Worm (Caenorhabditis elegans) whole organism, late embryonic: ENCODE measurements around the gene yars-2.
A peak's percentile ranks its signal among the peaks of the same experiment; 100 is the strongest.

Experiments used
- F13H6.1 ChIP-seq: sonication (generic microtip); optimal IDR thresholded peaks from 2 replicates; lab custom pipeline; 2016; ENCODE audit warnings: missing genetic modification characterization, missing compliant biosample characterization
- ceh-18 ChIP-seq: sonication (generic microtip); optimal IDR thresholded peaks from 2 replicates; lab custom pipeline; 2016; ENCODE audit warnings: missing genetic modification characterization, missing compliant biosample characterization
- ceh-22 ChIP-seq: sonication (generic microtip); optimal IDR thresholded peaks from 2 replicates; lab custom pipeline; 2017; ENCODE audit warnings: missing biosample characterization, missing genetic modification characterization
- ceh-24 ChIP-seq: sonication (generic microtip); optimal IDR thresholded peaks from 2 replicates; lab custom pipeline; 2016; ENCODE audit warnings: mild to moderate bottlenecking, missing genetic modification characterization, missing compliant biosample characterization
- ceh-30 ChIP-seq: fragments of 150-350 bp; optimal IDR thresholded peaks from 2 replicates; lab custom pipeline; 2014; ENCODE audit warnings: missing biosample characterization, missing genetic modification characterization
- ceh-9 ChIP-seq: sonication (generic microtip); optimal IDR thresholded peaks from 2 replicates; lab custom pipeline; 2016; ENCODE audit warnings: mild to moderate bottlenecking, missing genetic modification characterization, inconsistent platforms, missing compliant biosample characterization
- che-1 ChIP-seq: sonication (generic microtip); optimal IDR thresholded peaks from 2 replicates; lab custom pipeline; 2016; ENCODE audit warnings: mild to moderate bottlenecking, missing genetic modification characterization, missing compliant biosample characterization
- lin-11 ChIP-seq: fragments of 200-800 bp; sonication (Bioruptor generic); optimal IDR thresholded peaks from 2 replicates; lab custom pipeline; 2018; ENCODE audit warnings: mild to moderate bottlenecking, missing genetic modification characterization, missing compliant biosample characterization
- nfya-1 ChIP-seq: sonication (generic microtip); optimal IDR thresholded peaks from 2 replicates; lab custom pipeline; 2017; ENCODE audit warnings: missing genetic modification characterization, mild to moderate bottlenecking, missing compliant biosample characterization, antibody characterized with exemption, moderate library complexity
- nhr-11 ChIP-seq: fragments of 150-350 bp; optimal IDR thresholded peaks from 2 replicates; lab custom pipeline; 2014; ENCODE audit warnings: missing biosample characterization, missing genetic modification characterization
- pha-4 ChIP-seq: fragments of 150-350 bp; optimal IDR thresholded peaks from 2 replicates; lab custom pipeline; 2018; ENCODE audit warnings: missing biosample characterization, missing genetic modification reagents, missing genetic modification characterization
- ref-2 ChIP-seq: sonication (generic microtip); optimal IDR thresholded peaks from 2 replicates; lab custom pipeline; 2016; ENCODE audit warnings: missing genetic modification characterization, missing compliant biosample characterization
- unc-55 ChIP-seq: sonication (generic microtip); optimal IDR thresholded peaks from 2 replicates; lab custom pipeline; 2017; ENCODE audit warnings: missing biosample characterization, missing genetic modification reagents, missing genetic modification characterization

DNA sequence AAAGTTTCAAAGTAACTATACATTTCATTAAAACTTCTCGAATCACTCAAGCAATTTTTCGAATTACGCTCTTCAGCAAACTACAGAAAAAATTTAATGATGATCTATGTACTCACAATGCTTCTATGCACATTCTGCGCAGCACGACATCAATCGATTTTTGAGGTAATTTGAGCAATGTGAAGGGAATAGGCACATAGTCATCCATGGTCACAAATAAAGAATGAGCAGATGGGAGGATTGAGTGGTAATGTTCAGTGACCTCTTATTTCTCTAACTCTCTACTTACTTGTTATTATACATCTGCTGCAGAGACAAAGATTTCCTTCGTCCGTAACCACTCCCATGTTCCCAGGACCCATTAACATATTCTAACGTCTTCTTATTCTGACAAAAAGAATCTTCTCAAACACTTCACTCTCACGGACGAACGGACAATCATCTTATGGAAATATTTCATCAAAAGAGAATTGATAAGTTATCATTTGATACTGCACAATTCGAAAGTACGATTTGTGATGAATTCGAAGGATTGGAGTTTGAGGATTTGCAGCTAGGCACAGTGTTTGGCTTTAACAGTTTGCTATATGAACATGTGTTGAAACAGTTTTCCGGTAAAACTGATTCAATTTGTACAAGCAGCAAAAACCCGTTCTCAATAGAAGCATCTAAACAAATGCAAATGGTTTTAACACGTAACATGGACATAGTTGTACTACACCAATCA, 43.7 kb upstream of the yars-2 start, which contains the start of the genes fbxb-77 and Y17G9B.11:
- TF ChIP-seq lin-11 (tag; lab: Kevin White, UChicago): no peak
- TF ChIP-seq nfya-1 (tag; lab: Kevin White, UChicago): no peak
- no peak for TF ChIP-seq ceh-9 (tag; lab: Kevin White, UChicago)
- TF ChIP-seq F13H6.1 (tag; lab: Kevin White, UChicago): no peak
- TF ChIP-seq unc-55: no peak
- no peak for TF ChIP-seq pha-4 (tag; lab: Kevin White, UChicago)
- no peak for TF ChIP-seq ceh-30 (tag; lab: Kevin White, UChicago)
- TF ChIP-seq ref-2 (tag; lab: Kevin White, UChicago): peak; percentile 34
- no peak for TF ChIP-seq nhr-11 (tag; lab: Kevin White, UChicago)
- TF ChIP-seq ceh-22 (tag; lab: Kevin White, UChicago): no peak
- TF ChIP-seq che-1 (tag; lab: Kevin White, UChicago): no peak
- TF ChIP-seq ceh-18 (tag; lab: Kevin White, UChicago): no peak
- TF ChIP-seq ceh-24 (tag; lab: Kevin White, UChicago): no peak
